Fruit fly (Drosophila melanogaster): Measurements from ENCODE around the gene Ulp1.
A peak's percentile ranks its signal among the peaks of the same experiment; 100 is the strongest.

Ulp1 gene

DNA sequence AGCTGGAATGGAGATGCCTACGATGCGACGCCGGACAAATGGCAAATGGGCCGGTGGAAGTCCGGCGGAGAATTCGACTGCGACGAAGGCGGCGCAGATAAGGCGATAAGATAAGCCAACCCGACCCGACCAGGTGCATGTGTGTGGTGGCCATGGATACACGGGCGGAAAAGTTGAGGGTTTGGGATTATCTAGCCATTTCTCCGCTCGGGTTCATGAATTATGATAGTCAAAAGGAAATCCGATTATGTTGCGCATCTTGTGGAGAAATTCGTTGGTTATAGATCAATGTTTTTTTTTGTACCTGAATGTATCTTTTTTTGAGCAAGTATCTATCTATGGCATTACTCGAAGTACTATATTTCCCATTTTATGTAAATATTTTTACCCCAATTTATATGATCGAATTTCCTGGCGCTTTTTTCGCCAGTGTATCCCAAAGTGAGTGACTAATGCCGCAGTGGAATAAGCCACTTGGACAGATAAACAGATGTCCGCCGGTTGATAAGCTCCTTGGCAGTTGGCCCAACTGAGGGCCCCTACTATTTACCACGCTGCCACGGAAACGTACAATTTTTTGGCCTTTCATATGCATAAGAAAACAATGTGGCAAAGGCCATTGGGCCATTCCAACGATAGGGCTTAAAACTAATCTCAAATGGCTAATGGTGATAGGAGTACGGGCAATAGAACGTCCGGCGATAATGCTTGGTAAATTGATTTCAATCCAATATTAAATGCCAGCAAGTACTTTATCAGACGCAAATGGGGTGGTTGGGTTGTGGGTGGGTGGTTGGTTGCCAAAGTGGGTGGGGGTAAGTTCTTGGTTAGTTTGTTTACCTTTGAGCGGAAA lies 39.4 kb upstream of the Ulp1 start, which contains the start of gene CG7992 (continued):
- TF ChIP-seq Bteb2 (GFP tag; optimal IDR thresholded peaks at IDR 0.05) = peak; percentile 43
- TF ChIP-seq CG13424 (tag; optimal IDR thresholded peaks at IDR 0.05) = peak; percentile 60
- no peak for TF ChIP-seq CG11456 (GFP tag; IDR thresholded peaks at IDR 0.05)
- no peak for TF ChIP-seq Bgb (GFP tag; IDR thresholded peaks at IDR 0.05; ENCODE audit: partially characterized antibody)
- no peak for TF ChIP-seq YL-1 (GFP tag; optimal IDR thresholded peaks at IDR 0.05)
- peak; percentile 13 for TF ChIP-seq CG2116 (GFP tag; optimal IDR thresholded peaks at IDR 0.05)
- TF ChIP-seq Blimp-1 (GFP tag; optimal IDR thresholded peaks at IDR 0.05) = no peak
- TF ChIP-seq CG2202 (tag; optimal IDR thresholded peaks at IDR 0.05) = no peak
- peak; percentile 51 for TF ChIP-seq crc (GFP tag; optimal IDR thresholded peaks at IDR 0.05)
- TF ChIP-seq CG10321 (GFP tag; IDR thresholded peaks at IDR 0.05) = no peak
- no peak for TF ChIP-seq Stat92E (GFP tag; optimal IDR thresholded peaks at IDR 0.05)
- peak; percentile 21 for TF ChIP-seq CG10654 (GFP tag; optimal IDR thresholded peaks at IDR 0.05)
- no peak for TF ChIP-seq HLH4C (GFP tag; IDR thresholded peaks at IDR 0.05; ENCODE audit: partially characterized antibody)
- TF ChIP-seq p53 (GFP tag; optimal IDR thresholded peaks at IDR 0.05) = peak; percentile 28
- 0 out of 2 replicates have a peak, but pooled peaks have one; percentile 18 for TF ChIP-seq ssp (GFP tag; IDR thresholded peaks at IDR 0.05)
- TF ChIP-seq CG3847 (GFP tag; IDR thresholded peaks at IDR 0.05) = peak; percentile 48
- no peak for TF ChIP-seq CG16813 (GFP tag; IDR thresholded peaks at IDR 0.05; ENCODE audit: partially characterized antibody)
- no peak for TF ChIP-seq salm (tag; optimal IDR thresholded peaks at IDR 0.05)
- TF ChIP-seq CG15073 (GFP tag; optimal IDR thresholded peaks at IDR 0.05) = no peak
- peak; percentile 19 for TF ChIP-seq btn (GFP tag; optimal IDR thresholded peaks at IDR 0.05)
- TF ChIP-seq CG4617 (GFP tag; optimal IDR thresholded peaks at IDR 0.05; ENCODE audit: borderline replicate concordance) = no peak
- 0 out of 3 replicates have a peak, but pooled peaks have one; percentile 32 for TF ChIP-seq Dbx (GFP tag; IDR thresholded peaks at IDR 0.05)
- TF ChIP-seq Dfd (GFP tag; optimal IDR thresholded peaks at IDR 0.05) = no peak
- TF ChIP-seq zf30C (GFP tag; optimal IDR thresholded peaks at IDR 0.05) = peak; percentile 73
- no peak for TF ChIP-seq Ravus (GFP tag; IDR thresholded peaks at IDR 0.05)
- TF ChIP-seq D19A (tag; optimal IDR thresholded peaks at IDR 0.05) = no peak
- TF ChIP-seq esg (GFP tag; conservative IDR thresholded peaks at IDR 0.05) = no peak; the same call in 1 of the 2 replicates
- no peak for TF ChIP-seq en (GFP tag; optimal IDR thresholded peaks at IDR 0.05)
- no peak for TF ChIP-seq Ets65A (GFP tag)
- no peak for TF ChIP-seq jing (GFP tag; optimal IDR thresholded peaks at IDR 0.05)
- TF ChIP-seq vvl (GFP tag; IDR thresholded peaks at IDR 0.05) = no peak
- no peak for TF ChIP-seq Dip2 (GFP tag; IDR thresholded peaks at IDR 0.05)
- peak; percentile 34 for TF ChIP-seq repo (GFP tag; optimal IDR thresholded peaks at IDR 0.05)
- TF ChIP-seq CG15269 (tag; optimal IDR thresholded peaks at IDR 0.05) = peak; percentile 69
- no peak for TF ChIP-seq CG17328 (GFP tag; IDR thresholded peaks at IDR 0.05)
- peak; percentile 19 for TF ChIP-seq tup (GFP tag; optimal IDR thresholded peaks at IDR 0.05)
- peak; percentile 31 for TF ChIP-seq CG18476 (GFP tag; optimal IDR thresholded peaks at IDR 0.05)
- peak; percentile 17 for TF ChIP-seq CG6683 (GFP tag; optimal IDR thresholded peaks at IDR 0.05)
- no peak for TF ChIP-seq Deaf1 (tag; optimal IDR thresholded peaks at IDR 0.05)
- TF ChIP-seq ewg (GFP tag; optimal IDR thresholded peaks at IDR 0.05) = peak; percentile 32
- TF ChIP-seq cas (GFP tag; IDR thresholded peaks at IDR 0.05) = no peak
- no peak for TF ChIP-seq CG12744 (GFP tag; optimal IDR thresholded peaks at IDR 0.05)
- peak; percentile 14 for TF ChIP-seq Asciz (GFP tag; optimal IDR thresholded peaks at IDR 0.05)
- TF ChIP-seq CG12391 (tag; optimal IDR thresholded peaks at IDR 0.05) = peak; percentile 55
- no peak; the same call in 1 of the 2 replicates for TF ChIP-seq seq (GFP tag; IDR thresholded peaks at IDR 0.05)
- TF ChIP-seq Jarid2 (GFP tag; optimal IDR thresholded peaks at IDR 0.05) = peak; percentile 10
- no peak; the same call in 1 of the 2 replicates for TF ChIP-seq CG5953 (GFP tag; IDR thresholded peaks at IDR 0.05)
- TF ChIP-seq otp (GFP tag; IDR thresholded peaks at IDR 0.05) = no peak
- no peak for TF ChIP-seq Poxn (GFP tag; IDR thresholded peaks at IDR 0.05)

All from whole organism, embryonic.